Fruit fly (Drosophila melanogaster) whole organism, adult: ENCODE data around the gene CG43120.

ENCODE experiments used
- CG1620 ChIP-seq: fragments of 200-800 bp; sonication (Bioruptor generic); optimal IDR thresholded peaks from 2 replicates; lab custom pipeline; 2016; ENCODE audit warnings: missing biosample characterization, missing genetic modification characterization
- bab1 ChIP-seq: fragments of 200-800 bp; sonication (Bioruptor generic); optimal IDR thresholded peaks from 3 replicates; lab custom pipeline; 2019; ENCODE audit warnings: missing biosample characterization, mild to moderate bottlenecking, missing genetic modification characterization, moderate library complexity
- ovo ChIP-seq: fragments of 200-800 bp; sonication (Bioruptor generic); optimal IDR thresholded peaks from 2 replicates; lab custom pipeline; 2016; ENCODE audit warnings: missing biosample characterization, missing genetic modification characterization
- toe ChIP-seq: fragments of 200-800 bp; sonication (Bioruptor generic); optimal IDR thresholded peaks from 2 replicates; lab custom pipeline; 2016; ENCODE audit warnings: missing biosample characterization, missing genetic modification characterization

DNA sequence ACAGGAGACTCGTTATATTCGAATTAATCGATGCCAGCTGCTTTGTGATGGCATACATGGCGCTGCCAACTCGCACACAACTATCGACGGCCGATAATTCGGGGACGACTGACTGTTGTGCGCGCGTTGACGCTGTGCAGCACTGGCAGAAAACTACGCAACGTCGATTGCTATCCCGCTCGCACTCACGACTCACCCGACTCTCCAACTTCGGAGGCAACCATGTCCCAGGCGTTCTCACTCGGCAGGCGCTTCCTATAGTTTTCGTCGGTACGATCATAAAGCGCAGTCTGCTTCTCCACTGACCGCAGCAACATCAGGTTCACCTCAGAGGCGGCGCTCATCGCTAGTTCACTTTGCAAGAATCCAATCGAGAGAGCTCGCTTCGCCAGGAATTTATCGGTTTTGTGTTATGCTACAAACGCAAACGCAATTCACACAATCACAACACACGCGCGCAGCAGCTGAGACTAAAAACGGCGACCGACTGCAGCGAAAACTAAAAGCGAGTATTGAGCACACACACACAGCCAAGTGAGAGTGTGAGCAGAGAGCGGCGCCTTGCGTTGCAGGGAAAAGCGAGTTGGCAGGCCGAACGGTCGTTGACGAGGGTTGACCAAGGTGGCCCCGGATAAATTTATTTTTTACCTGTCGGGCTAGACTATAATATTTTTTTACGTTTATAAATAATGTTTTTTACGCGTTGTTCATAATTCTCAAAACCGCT, 27.9 kb downstream of the CG43120 start, which contains the start of gene stwl:
- TF ChIP-seq CG1620 (GFP tag; lab: Kevin White, UChicago) (peak; percentile 65), bab1 (GFP tag; lab: Kevin White, UChicago) (no peak), ovo (GFP tag; lab: Kevin White, UChicago) (peak; percentile 11), toe (peak; percentile 65)
